Worm (Caenorhabditis elegans) whole organism, L1 larva: ENCODE results near the gene F56B6.6.

ENCODE experiments used
- alr-1 ChIP-seq: fragments of 200-800 bp; sonication (Bioruptor generic); optimal IDR thresholded peaks from 2 replicates; lab custom pipeline; 2018; ENCODE audit warnings: borderline replicate concordance, mild to moderate bottlenecking, missing genetic modification characterization, missing compliant biosample characterization
- fos-1 ChIP-seq: fragments of 150-350 bp; optimal IDR thresholded peaks from 2 replicates; lab custom pipeline; 2014; ENCODE audit warnings: missing biosample characterization, missing genetic modification characterization
- pag-3 ChIP-seq: sonication (generic microtip); optimal IDR thresholded peaks from 2 replicates; lab custom pipeline; 2017; ENCODE audit warnings: missing genetic modification characterization, mild to moderate bottlenecking, missing compliant biosample characterization, antibody characterized with exemption, borderline replicate concordance; ENCODE audit not compliant: insufficient read depth
- unc-62 ChIP-seq: fragments of 150-350 bp; optimal IDR thresholded peaks from 2 replicates; lab custom pipeline; 2014; ENCODE audit warnings: missing biosample characterization, missing genetic modification reagents, missing genetic modification characterization

DNA sequence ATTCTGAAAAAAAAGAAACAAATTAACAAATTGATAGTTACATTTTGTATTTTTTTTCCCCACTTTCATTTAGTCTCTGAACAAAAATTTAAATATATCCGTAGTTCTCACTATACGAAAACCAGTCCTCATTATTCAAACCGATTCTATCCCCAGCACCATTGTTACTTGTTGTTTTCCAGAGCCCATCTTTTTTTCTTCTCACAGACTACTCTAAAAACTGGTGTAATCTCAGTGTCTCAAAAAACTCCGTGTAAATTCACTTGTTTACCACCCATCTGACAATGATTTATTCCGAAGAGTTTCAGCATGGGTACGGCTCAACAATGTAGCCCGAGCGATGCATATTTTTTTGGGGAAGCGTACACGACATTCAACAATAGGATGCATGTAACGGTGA, 43.8 kb downstream of the F56B6.6 start, which contains the start of gene C12D12.3:
- TF ChIP-seq pag-3 (no peak), unc-62 (GFP tag; lab: Kevin White, UChicago) (no peak), alr-1 (tag; lab: Kevin White, UChicago) (no peak), fos-1 (tag; lab: Kevin White, UChicago) (no peak)
